Fruit fly (Drosophila melanogaster): ENCODE data around the gene SdhBL.

Gene SdhBL

DNA sequence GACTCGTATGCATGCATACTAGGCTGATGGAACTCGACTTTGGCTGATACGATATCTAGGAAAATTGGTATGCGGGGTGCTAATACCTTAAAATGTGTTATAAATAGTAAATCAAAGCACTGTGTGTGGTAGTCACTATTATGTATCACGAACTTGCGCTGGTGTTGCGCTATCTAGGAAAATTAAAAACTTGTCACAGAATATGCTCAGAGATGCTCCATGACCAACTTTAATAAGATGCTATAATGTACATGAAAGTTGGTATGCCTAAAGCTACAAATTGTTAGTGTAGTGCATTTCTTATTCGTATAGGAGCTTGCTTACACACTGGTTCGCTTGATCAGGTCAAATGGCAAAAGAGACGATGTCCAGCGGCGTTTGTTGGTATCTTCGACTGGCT, 16.6 kb downstream of the SdhBL start:
- no peak for TF ChIP-seq pan (optimal IDR thresholded peaks at IDR 0.05)
- no peak for TF ChIP-seq sage (GFP tag; optimal IDR thresholded peaks at IDR 0.05)
- TF ChIP-seq N (GFP tag; optimal IDR thresholded peaks at IDR 0.05): no peak
- no peak for TF ChIP-seq tai (GFP tag; optimal IDR thresholded peaks at IDR 0.05)
- no peak for TF ChIP-seq rgr (GFP tag; optimal IDR thresholded peaks at IDR 0.05)
- TF ChIP-seq CrebA (GFP tag; optimal IDR thresholded peaks at IDR 0.05; ENCODE audit: borderline replicate concordance): no peak

DNA sequence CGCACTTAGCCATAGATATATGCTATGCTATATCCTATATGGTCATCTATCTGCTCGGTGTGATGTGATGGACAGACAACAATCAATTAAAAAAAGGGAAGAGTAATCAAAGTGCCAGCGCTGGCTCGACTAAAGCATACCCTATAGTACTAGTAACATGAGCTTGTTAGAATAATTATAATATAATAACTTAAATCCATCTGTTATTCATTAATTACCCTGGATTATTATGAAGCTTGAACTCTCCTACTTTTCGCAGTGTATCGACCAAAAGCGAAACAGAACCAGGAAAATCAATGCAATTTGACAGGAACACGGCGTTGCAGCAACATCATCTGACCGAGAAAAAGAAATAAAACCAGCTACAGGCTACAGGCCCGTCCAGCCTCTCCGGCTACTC, 19.1 kb downstream of the SdhBL start:
- TF ChIP-seq ey (GFP tag; optimal IDR thresholded peaks at IDR 0.05) (no peak), tai (GFP tag; optimal IDR thresholded peaks at IDR 0.05) (no peak), Rel (GFP tag; optimal IDR thresholded peaks at IDR 0.05) (no peak), Rel (tag; optimal IDR thresholded peaks at IDR 0.05) (no peak), jim (GFP tag; optimal IDR thresholded peaks at IDR 0.05) (no peak), dl (GFP tag; optimal IDR thresholded peaks at IDR 0.05; ENCODE audit: insufficient read depth in 1 of 2, partially characterized antibody in 2 of 2) (no peak), Vsx2 (GFP tag; optimal IDR thresholded peaks at IDR 0.05; ENCODE audit: partially characterized antibody) (no peak), Hr78 (GFP tag; optimal IDR thresholded peaks at IDR 0.05) (no peak), h (GFP tag; optimal IDR thresholded peaks at IDR 0.05) (no peak), OdsH (GFP tag; optimal IDR thresholded peaks at IDR 0.05) (no peak), Myc (optimal IDR thresholded peaks at IDR 0.05) (no peak), dmrt93B (GFP tag; optimal IDR thresholded peaks at IDR 0.05) (no peak), CG32264 (GFP tag; optimal IDR thresholded peaks at IDR 0.05) (no peak)

DNA sequence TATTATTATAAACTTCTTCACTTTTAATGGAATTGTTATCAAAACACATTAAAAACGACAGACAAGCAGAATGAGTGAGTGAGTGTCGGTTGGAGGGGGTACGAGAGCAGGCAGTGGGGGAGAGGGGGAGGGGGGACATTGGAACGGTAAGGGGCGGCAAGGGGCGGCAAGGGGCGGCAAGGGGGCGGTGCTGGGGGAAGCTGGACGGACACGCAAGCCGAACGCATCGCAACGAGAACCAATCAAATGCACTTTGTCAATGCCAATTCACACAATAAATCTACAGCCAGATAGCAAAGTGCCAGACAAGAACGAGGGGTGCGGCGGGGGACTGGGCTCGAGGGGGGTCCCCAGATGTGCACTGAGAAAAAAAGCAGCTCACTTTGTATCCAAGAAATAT, 19.5 kb downstream of the SdhBL start:
- TF ChIP-seq Rel (GFP tag; optimal IDR thresholded peaks at IDR 0.05): no peak
- peak; percentile 21 for TF ChIP-seq Rel (tag; optimal IDR thresholded peaks at IDR 0.05)
- TF ChIP-seq Dfd (GFP tag; optimal IDR thresholded peaks at IDR 0.05): peak; percentile 21
- no peak for TF ChIP-seq foxo (GFP tag; optimal IDR thresholded peaks at IDR 0.05)

DNA sequence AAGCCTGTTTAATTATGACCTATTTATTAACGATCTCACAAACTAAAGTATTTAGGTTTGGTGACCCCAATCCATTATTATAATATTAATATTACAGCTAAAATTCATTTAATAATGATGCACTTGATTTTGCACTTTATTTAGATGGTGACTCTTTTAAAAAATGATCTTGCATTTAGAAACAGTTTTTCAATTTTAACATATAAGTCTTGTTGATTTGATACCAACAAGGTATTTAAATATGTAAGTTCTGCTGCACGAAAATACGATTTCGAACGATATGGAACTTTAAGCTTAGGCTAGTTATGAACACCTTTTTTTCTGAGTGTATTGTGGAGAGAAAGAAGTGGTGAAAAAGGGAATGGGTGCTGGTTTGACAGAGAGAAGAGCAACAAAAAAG, 19.9 kb downstream of the SdhBL start:
- TF ChIP-seq lola (GFP tag; optimal IDR thresholded peaks at IDR 0.05): no peak
- TF ChIP-seq CG9705 (GFP tag; optimal IDR thresholded peaks at IDR 0.05): no peak
- no peak for TF ChIP-seq Rel (GFP tag; optimal IDR thresholded peaks at IDR 0.05)
- no peak for TF ChIP-seq Rel (tag; optimal IDR thresholded peaks at IDR 0.05)
- no peak for TF ChIP-seq Myc (optimal IDR thresholded peaks at IDR 0.05)
- TF ChIP-seq Abd-B (GFP tag; optimal IDR thresholded peaks at IDR 0.05): no peak
- no peak for TF ChIP-seq Jra (GFP tag; optimal IDR thresholded peaks at IDR 0.05)
- no peak for TF ChIP-seq Hr78 (GFP tag; optimal IDR thresholded peaks at IDR 0.05)
- no peak for TF ChIP-seq Dif (GFP tag; optimal IDR thresholded peaks at IDR 0.05; ENCODE audit: partially characterized antibody)
- peak; percentile 46 for TF ChIP-seq HLH106 (tag; optimal IDR thresholded peaks at IDR 0.05)
- TF ChIP-seq GATAd (GFP tag; optimal IDR thresholded peaks at IDR 0.05): no peak
- TF ChIP-seq CG32264 (GFP tag; optimal IDR thresholded peaks at IDR 0.05): no peak
- no peak for TF ChIP-seq CrebA (GFP tag; optimal IDR thresholded peaks at IDR 0.05; ENCODE audit: borderline replicate concordance)
- TF ChIP-seq psq (GFP tag; optimal IDR thresholded peaks at IDR 0.05): peak; percentile 50
- TF ChIP-seq sv (GFP tag; optimal IDR thresholded peaks at IDR 0.05): no peak
- TF ChIP-seq jim (GFP tag; optimal IDR thresholded peaks at IDR 0.05): no peak
- no peak for TF ChIP-seq Mio (GFP tag; optimal IDR thresholded peaks at IDR 0.05)
- TF ChIP-seq Dfd (GFP tag; optimal IDR thresholded peaks at IDR 0.05): no peak
- no peak for TF ChIP-seq pan (optimal IDR thresholded peaks at IDR 0.05)
- TF ChIP-seq sage (GFP tag; optimal IDR thresholded peaks at IDR 0.05): no peak
- TF ChIP-seq N (GFP tag; optimal IDR thresholded peaks at IDR 0.05): no peak
- peak; percentile 36 for TF ChIP-seq fru (GFP tag; optimal IDR thresholded peaks at IDR 0.05)
- TF ChIP-seq Vsx2 (GFP tag; optimal IDR thresholded peaks at IDR 0.05; ENCODE audit: partially characterized antibody): no peak
- peak; percentile 61 for TF ChIP-seq Sp1 (GFP tag; optimal IDR thresholded peaks at IDR 0.05)
- peak; percentile 6 for TF ChIP-seq ey (GFP tag; optimal IDR thresholded peaks at IDR 0.05)
- TF ChIP-seq h (GFP tag; optimal IDR thresholded peaks at IDR 0.05): peak; percentile 37
- TF ChIP-seq Hnf4 (GFP tag; optimal IDR thresholded peaks at IDR 0.05): no peak
- no peak for TF ChIP-seq dsf (GFP tag; optimal IDR thresholded peaks at IDR 0.05; ENCODE audit: borderline replicate concordance)
- TF ChIP-seq OdsH (GFP tag; optimal IDR thresholded peaks at IDR 0.05): peak; percentile 18
- no peak for TF ChIP-seq usp (GFP tag; optimal IDR thresholded peaks at IDR 0.05)
- TF ChIP-seq dl (GFP tag; optimal IDR thresholded peaks at IDR 0.05; ENCODE audit: insufficient read depth in 1 of 2, partially characterized antibody in 2 of 2): no peak
- no peak for TF ChIP-seq Hr83 (GFP tag; optimal IDR thresholded peaks at IDR 0.05; ENCODE audit: poor library complexity, severe bottlenecking)
- no peak for TF ChIP-seq tai (GFP tag; optimal IDR thresholded peaks at IDR 0.05)
- no peak for TF ChIP-seq br (GFP tag; optimal IDR thresholded peaks at IDR 0.05)
- TF ChIP-seq dmrt93B (GFP tag; optimal IDR thresholded peaks at IDR 0.05): peak; percentile 0
- TF ChIP-seq rgr (GFP tag; optimal IDR thresholded peaks at IDR 0.05): no peak
- no peak for TF ChIP-seq brk (GFP tag; optimal IDR thresholded peaks at IDR 0.05)
- peak in 1 of 2 experiments; percentile 40 for TF ChIP-seq foxo (GFP tag; optimal IDR thresholded peaks at IDR 0.05)
- TF ChIP-seq woc (GFP tag; optimal IDR thresholded peaks at IDR 0.05): peak; percentile 19
